Fruit fly (Drosophila melanogaster): ENCODE measurements around the gene CG16863.

- TF ChIP-seq CG6163 (GFP tag; IDR thresholded peaks at IDR 0.05) (no peak), CG16779 (tag; optimal IDR thresholded peaks at IDR 0.05) (no peak), spab (GFP tag; optimal IDR thresholded peaks at IDR 0.05) (no peak), CG6854 (GFP tag; optimal IDR thresholded peaks at IDR 0.05) (no peak), CG8119 (GFP tag; IDR thresholded peaks at IDR 0.05) (no peak), lz (GFP tag; optimal IDR thresholded peaks at IDR 0.05) (no peak), OdsH (GFP tag; optimal IDR thresholded peaks at IDR 0.05) (no peak), CG11762 (GFP tag; optimal IDR thresholded peaks at IDR 0.05; ENCODE audit: insufficient read depth) (no peak), CG10669 (GFP tag; optimal IDR thresholded peaks at IDR 0.05) (no peak), vri (GFP tag; optimal IDR thresholded peaks at IDR 0.05) (no peak), Sox102F (GFP tag; optimal IDR thresholded peaks at IDR 0.05) (no peak), svp (GFP tag) (no peak)
These were observed 11.0 kb upstream of the CG16863 start for dm6 chr2L:13779795-13780108.
